Worm (Caenorhabditis elegans) whole organism, L1 larva: ENCODE measurements around the gene sru-6.

Experiments used
- C34B4.2 ChIP-seq: sonication (generic microtip); optimal IDR thresholded peaks from 2 replicates; lab custom pipeline; 2017; ENCODE audit warnings: mild to moderate bottlenecking, missing genetic modification characterization, missing compliant biosample characterization
- Y116A8C.19 ChIP-seq: sonication (generic microtip); optimal IDR thresholded peaks from 2 replicates; lab custom pipeline; 2016; ENCODE audit warnings: missing compliant biosample characterization, missing genetic modification characterization, borderline replicate concordance
- alr-1 ChIP-seq: fragments of 200-800 bp; sonication (Bioruptor generic); optimal IDR thresholded peaks from 2 replicates; lab custom pipeline; 2018; ENCODE audit warnings: borderline replicate concordance, mild to moderate bottlenecking, missing genetic modification characterization, missing compliant biosample characterization
- aly-2 ChIP-seq: fragments of 150-350 bp; optimal IDR thresholded peaks from 2 replicates; lab custom pipeline; 2014; ENCODE audit warnings: missing biosample characterization, missing genetic modification characterization
- ama-1 ChIP-seq: fragments of 150-350 bp; optimal IDR thresholded peaks from 2 replicates; lab custom pipeline; 2014
- blmp-1 ChIP-seq: fragments of 150-350 bp; optimal IDR thresholded peaks from 2 replicates; lab custom pipeline; 2014; ENCODE audit warnings: missing biosample characterization, missing genetic modification characterization
- ceh-63 ChIP-seq: fragments of 200-800 bp; sonication (Bioruptor generic); optimal IDR thresholded peaks from 2 replicates; lab custom pipeline; 2018; ENCODE audit warnings: mild to moderate bottlenecking, missing genetic modification characterization, missing compliant biosample characterization
- ceh-8 ChIP-seq: fragments of 200-800 bp; sonication (Bioruptor generic); optimal IDR thresholded peaks from 2 replicates; lab custom pipeline; 2018; ENCODE audit warnings: mild to moderate bottlenecking, missing genetic modification characterization, moderate library complexity, missing compliant biosample characterization
- ceh-88 ChIP-seq: fragments of 200-800 bp; sonication (Bioruptor generic); IDR thresholded peaks from 2 replicates; pipeline ENCODE4 v1.3.6; 2022; ENCODE audit warnings: missing genetic modification characterization, missing compliant biosample characterization
- ceh-90 ChIP-seq: sonication (generic microtip); optimal IDR thresholded peaks from 2 replicates; lab custom pipeline; 2016; ENCODE audit warnings: missing genetic modification characterization, missing compliant biosample characterization
- ces-1 ChIP-seq: fragments of 150-350 bp; optimal IDR thresholded peaks from 2 replicates; lab custom pipeline; 2014; ENCODE audit warnings: missing biosample characterization, missing genetic modification reagents, missing genetic modification characterization
- dpl-1 ChIP-seq, 3 experiments: fragments of 150-350 bp in 2 of 3; sonication (generic microtip) in 1 of 3; optimal IDR thresholded peaks; 2 replicates each; lab custom pipeline; 2014 to 2017; ENCODE audit warnings: missing biosample characterization in 3 of 3, missing genetic modification characterization in 3 of 3, missing genetic modification reagents in 3 of 3
- dsc-1 ChIP-seq: sonication (generic microtip); optimal IDR thresholded peaks from 2 replicates; lab custom pipeline; 2016; ENCODE audit warnings: mild to moderate bottlenecking, missing genetic modification characterization, missing compliant biosample characterization
- efl-1 ChIP-seq, 4 experiments: fragments of 150-350 bp; optimal IDR thresholded peaks in 3 of 4; peaks in 1 of 4; 1 replicate in 1 of 4; 2 replicates in 3 of 4; lab custom pipeline; 2014; ENCODE audit warnings: missing biosample characterization in 2 of 4, missing genetic modification characterization in 2 of 4, missing genetic modification reagents in 2 of 4
- efl-3 ChIP-seq: fragments of 200-800 bp; sonication (Bioruptor generic); optimal IDR thresholded peaks from 2 replicates; lab custom pipeline; 2018; ENCODE audit warnings: mild to moderate bottlenecking, missing genetic modification characterization, missing compliant biosample characterization
- egl-13 ChIP-seq: sonication (generic microtip); optimal IDR thresholded peaks from 2 replicates; lab custom pipeline; 2016; ENCODE audit warnings: missing genotype, missing genetic modification reagents, missing genetic modification characterization, missing compliant biosample characterization
- egl-27 ChIP-seq, 2 experiments: fragments of 150-350 bp in 1 of 2; sonication (generic microtip); optimal IDR thresholded peaks; 3 replicates each; lab custom pipeline; 2017 to 2018; ENCODE audit warnings: missing biosample characterization in 2 of 2, missing genetic modification characterization in 2 of 2, missing genetic modification reagents in 2 of 2
- ets-5 ChIP-seq: fragments of 200-800 bp; sonication (Bioruptor generic); IDR thresholded peaks from 2 replicates; pipeline ENCODE4 v1.3.6; 2022; ENCODE audit warnings: missing genetic modification characterization, missing compliant biosample characterization
- fkh-10 ChIP-seq: sonication (generic microtip); optimal IDR thresholded peaks from 2 replicates; lab custom pipeline; 2017; ENCODE audit warnings: missing biosample characterization, missing genetic modification reagents, missing genetic modification characterization
- fkh-4 ChIP-seq: sonication (generic microtip); optimal IDR thresholded peaks from 2 replicates; lab custom pipeline; 2016; ENCODE audit warnings: missing compliant biosample characterization, missing genetic modification characterization, borderline replicate concordance
- fkh-8 ChIP-seq: sonication (generic microtip); optimal IDR thresholded peaks from 2 replicates; lab custom pipeline; 2016; ENCODE audit warnings: mild to moderate bottlenecking, missing genetic modification characterization, missing compliant biosample characterization
- hlh-17 ChIP-seq: fragments of 200-800 bp; sonication (Bioruptor generic); optimal IDR thresholded peaks from 2 replicates; lab custom pipeline; 2018; ENCODE audit warnings: missing genetic modification characterization, mild to moderate bottlenecking, missing compliant biosample characterization, moderate library complexity, borderline replicate concordance
- irx-1 ChIP-seq: sonication (generic microtip); optimal IDR thresholded peaks from 2 replicates; lab custom pipeline; 2016; ENCODE audit warnings: missing genetic modification characterization, missing compliant biosample characterization
- isw-1 ChIP-seq: fragments of 200-800 bp; sonication (Bioruptor generic); IDR thresholded peaks from 2 replicates; pipeline ENCODE4 v1.3.6; 2022; ENCODE audit warnings: missing genetic modification characterization, missing compliant biosample characterization
- jun-1 ChIP-seq: fragments of 150-350 bp; optimal IDR thresholded peaks from 2 replicates; lab custom pipeline; 2014; ENCODE audit warnings: missing biosample characterization, missing genetic modification reagents, missing genetic modification characterization
- lin-14 ChIP-seq: fragments of 200-800 bp; sonication (Bioruptor generic); optimal IDR thresholded peaks from 2 replicates; lab custom pipeline; 2018; ENCODE audit warnings: mild to moderate bottlenecking, missing genetic modification characterization, moderate library complexity, missing compliant biosample characterization
- lin-15B ChIP-seq: fragments of 150-350 bp; sonication (generic microtip); optimal IDR thresholded peaks from 3 replicates; lab custom pipeline; 2014; ENCODE audit warnings: missing biosample characterization, missing genetic modification characterization
- lsy-2 ChIP-seq, 2 experiments: fragments of 150-350 bp; optimal IDR thresholded peaks; 2 replicates each; lab custom pipeline; 2014; ENCODE audit warnings: missing biosample characterization in 2 of 2, missing genetic modification characterization in 2 of 2
- mef-2 ChIP-seq: fragments of 150-350 bp; optimal IDR thresholded peaks from 2 replicates; lab custom pipeline; 2014; ENCODE audit warnings: missing biosample characterization, missing genetic modification characterization
- mep-1 ChIP-seq: fragments of 150-350 bp; optimal IDR thresholded peaks from 2 replicates; lab custom pipeline; 2014; ENCODE audit warnings: missing biosample characterization, missing genetic modification characterization
- nhr-11 ChIP-seq: fragments of 150-350 bp; optimal IDR thresholded peaks from 2 replicates; lab custom pipeline; 2014; ENCODE audit warnings: missing biosample characterization, missing genetic modification characterization
- nhr-12 ChIP-seq: sonication (generic microtip); optimal IDR thresholded peaks from 2 replicates; lab custom pipeline; 2017; ENCODE audit warnings: missing biosample characterization, missing genetic modification characterization
- nhr-19 ChIP-seq: fragments of 200-800 bp; sonication (Bioruptor generic); conservative IDR thresholded peaks from 2 replicates; pipeline ENCODE4 v1.3.6; 2022; ENCODE audit warnings: missing genetic modification characterization, missing compliant biosample characterization
- nhr-20 ChIP-seq: sonication (generic microtip); optimal IDR thresholded peaks from 2 replicates; lab custom pipeline; 2016; ENCODE audit warnings: mild to moderate bottlenecking, missing genetic modification characterization, missing compliant biosample characterization
- nhr-28 ChIP-seq: fragments of 150-350 bp; optimal IDR thresholded peaks from 2 replicates; lab custom pipeline; 2014; ENCODE audit warnings: missing biosample characterization, missing genetic modification characterization
- nhr-84 ChIP-seq: sonication (generic microtip); optimal IDR thresholded peaks from 2 replicates; lab custom pipeline; 2017; ENCODE audit warnings: missing biosample characterization, missing genetic modification characterization
- nhr-90 ChIP-seq: sonication (generic microtip); optimal IDR thresholded peaks from 2 replicates; lab custom pipeline; 2016; ENCODE audit warnings: mild to moderate bottlenecking, missing genetic modification characterization, missing compliant biosample characterization; ENCODE audit not compliant: poor library complexity
- pag-3 ChIP-seq: sonication (generic microtip); optimal IDR thresholded peaks from 2 replicates; lab custom pipeline; 2017; ENCODE audit warnings: missing genetic modification characterization, mild to moderate bottlenecking, missing compliant biosample characterization, antibody characterized with exemption, borderline replicate concordance; ENCODE audit not compliant: insufficient read depth
- pax-3 ChIP-seq: fragments of 200-800 bp; sonication (Bioruptor generic); optimal IDR thresholded peaks from 2 replicates; lab custom pipeline; 2018; ENCODE audit warnings: mild to moderate bottlenecking, missing genetic modification characterization, moderate library complexity, missing compliant biosample characterization
- pqm-1 ChIP-seq: sonication (generic microtip); optimal IDR thresholded peaks from 3 replicates; lab custom pipeline; 2017; ENCODE audit warnings: missing biosample characterization, missing genetic modification characterization
- rnt-1 ChIP-seq: sonication (generic microtip); optimal IDR thresholded peaks from 2 replicates; lab custom pipeline; 2016; ENCODE audit warnings: mild to moderate bottlenecking, missing genetic modification characterization, moderate library complexity, missing compliant biosample characterization
- snpc-4 ChIP-seq: fragments of 150-350 bp; optimal IDR thresholded peaks from 2 replicates; lab custom pipeline; 2014; ENCODE audit warnings: missing biosample characterization, missing genetic modification characterization
- sox-4 ChIP-seq: sonication (generic microtip); optimal IDR thresholded peaks from 2 replicates; lab custom pipeline; 2016; ENCODE audit warnings: missing genetic modification characterization, missing compliant biosample characterization
- sptf-1 ChIP-seq: fragments of 150-350 bp; optimal IDR thresholded peaks from 2 replicates; lab custom pipeline; 2014; ENCODE audit warnings: missing biosample characterization, missing genetic modification characterization
- sup-37 ChIP-seq: fragments of 200-800 bp; sonication (Bioruptor generic); optimal IDR thresholded peaks from 2 replicates; lab custom pipeline; 2018; ENCODE audit warnings: mild to moderate bottlenecking, missing genetic modification characterization, missing compliant biosample characterization
- swsn-7 ChIP-seq: sonication (generic microtip); optimal IDR thresholded peaks from 2 replicates; lab custom pipeline; 2016; ENCODE audit warnings: missing genetic modification characterization, missing compliant biosample characterization
- tlp-1 ChIP-seq: fragments of 150-350 bp; optimal IDR thresholded peaks from 2 replicates; lab custom pipeline; 2014; ENCODE audit warnings: missing biosample characterization, missing genetic modification characterization
- unc-130 ChIP-seq: fragments of 150-350 bp; optimal IDR thresholded peaks from 2 replicates; lab custom pipeline; 2017; ENCODE audit warnings: missing biosample characterization, missing genetic modification characterization, inconsistent platforms
- unc-30 ChIP-seq: sonication (generic microtip); optimal IDR thresholded peaks from 2 replicates; lab custom pipeline; 2017; ENCODE audit warnings: missing biosample characterization, missing genetic modification characterization
- unc-62 ChIP-seq: fragments of 150-350 bp; optimal IDR thresholded peaks from 2 replicates; lab custom pipeline; 2014; ENCODE audit warnings: missing biosample characterization, missing genetic modification reagents, missing genetic modification characterization
- xbp-1 ChIP-seq: sonication (generic microtip); optimal IDR thresholded peaks from 2 replicates; lab custom pipeline; 2016; ENCODE audit warnings: missing genetic modification characterization, missing compliant biosample characterization
- zip-4 ChIP-seq: fragments of 200-800 bp; sonication (Bioruptor generic); optimal IDR thresholded peaks from 2 replicates; lab custom pipeline; 2018; ENCODE audit warnings: mild to moderate bottlenecking, missing genetic modification characterization, moderate library complexity, missing compliant biosample characterization
- ztf-4 ChIP-seq: fragments of 150-350 bp; optimal IDR thresholded peaks from 2 replicates; lab custom pipeline; 2014; ENCODE audit warnings: missing biosample characterization, missing genetic modification characterization

sru-6 gene

DNA sequence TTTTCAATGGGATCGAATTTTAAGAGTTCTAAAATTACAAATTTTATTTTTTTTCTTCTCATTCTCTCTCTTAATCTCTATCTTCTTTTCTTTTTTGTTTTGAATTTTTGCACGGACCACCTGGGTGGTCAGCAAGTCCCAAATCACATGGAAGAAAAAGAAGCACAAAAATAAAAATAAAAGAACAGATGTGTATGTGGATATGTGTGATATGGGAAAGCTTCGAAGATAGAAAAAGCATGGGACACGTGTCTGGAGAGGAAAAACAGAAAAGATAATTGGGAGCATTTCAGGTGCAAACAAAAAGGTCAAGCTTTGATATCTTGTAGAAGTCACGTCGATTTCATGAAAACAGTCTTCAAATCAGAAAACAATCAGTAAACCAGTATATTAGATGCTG lies 43.2 kb upstream of the sru-6 start, which contains the start of gene hsp-12.6:
Gene hsp-12.6, minus strand, starts transcription at position 20 of the 400 bp plus-strand sequence.
- TF ChIP-seq ceh-90 (tag; lab: Kevin White, UChicago), result no peak
- TF ChIP-seq unc-30 (tag; lab: Kevin White, UChicago), result no peak
- TF ChIP-seq unc-62, result no peak
- no peak for TF ChIP-seq fkh-8 (tag; lab: Kevin White, UChicago)
- no peak for TF ChIP-seq nhr-20 (tag; lab: Kevin White, UChicago)
- no peak for TF ChIP-seq egl-13 (tag; lab: Kevin White, UChicago)
- no peak for TF ChIP-seq sup-37 (GFP tag; lab: Kevin White, UChicago)
- TF ChIP-seq rnt-1 (tag; lab: Kevin White, UChicago), result peak; percentile 52
- TF ChIP-seq ceh-88 (GFP tag; lab: Robert Waterston, UW), result no peak
- TF ChIP-seq efl-1 (optimal IDR thresholded peaks at IDR 0.05; lab: Kevin White, UChicago), result no peak
- TF ChIP-seq efl-1 (GFP tag; optimal IDR thresholded peaks at IDR 0.05 in 1 of 2; lab: Kevin White, UChicago), result peak in 1 of 2 experiments; percentile 88
- no peak for TF ChIP-seq nhr-28 (tag; lab: Kevin White, UChicago)
- peak; percentile 54 for TF ChIP-seq snpc-4 (tag; lab: Kevin White, UChicago)
- TF ChIP-seq isw-1 (GFP tag; lab: Robert Waterston, UW), result no peak
- TF ChIP-seq mef-2 (tag; lab: Kevin White, UChicago), result peak; percentile 19
- peak; percentile 17 to 75 for TF ChIP-seq lsy-2 (tag; optimal IDR thresholded peaks at IDR 0.05; lab: Kevin White, UChicago)
- TF ChIP-seq fkh-4 (tag; lab: Kevin White, UChicago), result no peak
- TF ChIP-seq ceh-8 (GFP tag; lab: Kevin White, UChicago), result no peak
- no peak for TF ChIP-seq nhr-90 (tag; lab: Kevin White, UChicago)
- TF ChIP-seq ces-1 (GFP tag; lab: Kevin White, UChicago), result no peak
- TF ChIP-seq ama-1 (lab: Kevin White, UChicago), result no peak
- no peak for TF ChIP-seq efl-3 (GFP tag; lab: Kevin White, UChicago)
- no peak for TF ChIP-seq pax-3 (tag; lab: Kevin White, UChicago)
- no peak for TF ChIP-seq nhr-12 (tag; lab: Kevin White, UChicago)
- TF ChIP-seq pqm-1, result no peak
- TF ChIP-seq Y116A8C.19 (tag; lab: Kevin White, UChicago), result no peak
- TF ChIP-seq lin-15B (tag; lab: Kevin White, UChicago), result no peak
- no peak for TF ChIP-seq nhr-11 (tag; lab: Kevin White, UChicago)
- no peak for TF ChIP-seq sox-4 (tag; lab: Kevin White, UChicago)
- peak; percentile 27; the same call in 1 of the 2 replicates for TF ChIP-seq nhr-19
- no peak for TF ChIP-seq ztf-4 (tag; lab: Kevin White, UChicago)
- no peak for TF ChIP-seq jun-1 (tag; lab: Kevin White, UChicago)
- TF ChIP-seq dsc-1, result peak; percentile 63
- TF ChIP-seq aly-2 (tag; lab: Kevin White, UChicago), result no peak
- TF ChIP-seq unc-130 (tag; lab: Kevin White, UChicago), result no peak
- no peak for TF ChIP-seq nhr-84 (tag; lab: Kevin White, UChicago)
- no peak for TF ChIP-seq fkh-10 (GFP tag; lab: Kevin White, UChicago)
- no peak for TF ChIP-seq alr-1 (tag; lab: Kevin White, UChicago)
- no peak for TF ChIP-seq blmp-1 (tag; lab: Kevin White, UChicago)
- TF ChIP-seq pag-3, result no peak
- peak; percentile 79 for TF ChIP-seq lin-14
- no peak for TF ChIP-seq egl-27 (tag; optimal IDR thresholded peaks at IDR 0.05; lab: Kevin White, UChicago)
- TF ChIP-seq irx-1, result no peak
- no peak for TF ChIP-seq C34B4.2 (tag; lab: Kevin White, UChicago)
- TF ChIP-seq swsn-7, result no peak
- TF ChIP-seq sptf-1, result no peak
- no peak for TF ChIP-seq dpl-1 (GFP tag; optimal IDR thresholded peaks at IDR 0.05; lab: Kevin White, UChicago)
- no peak for TF ChIP-seq ets-5
- TF ChIP-seq mep-1 (tag; lab: Kevin White, UChicago), result no peak
- TF ChIP-seq tlp-1, result no peak
- no peak for TF ChIP-seq hlh-17 (GFP tag; lab: Kevin White, UChicago)
- no peak for TF ChIP-seq xbp-1 (tag; lab: Kevin White, UChicago)
- no peak for TF ChIP-seq zip-4 (GFP tag; lab: Kevin White, UChicago)
- TF ChIP-seq ceh-63, result no peak
